Worm (Caenorhabditis elegans) whole organism, early embryonic: Measurements from ENCODE around the gene irld-39.

ENCODE experiments used
- B0310.2 ChIP-seq: sonication (generic microtip); optimal IDR thresholded peaks from 2 replicates; lab custom pipeline; 2016; ENCODE audit warnings: mild to moderate bottlenecking, missing genetic modification characterization, missing compliant biosample characterization
- F13C5.2 ChIP-seq: sonication (generic microtip); optimal IDR thresholded peaks from 2 replicates; lab custom pipeline; 2017; ENCODE audit warnings: mild to moderate bottlenecking, missing genetic modification characterization, inconsistent platforms, missing compliant biosample characterization
- aly-1 ChIP-seq: sonication (generic microtip); optimal IDR thresholded peaks from 2 replicates; lab custom pipeline; 2016; ENCODE audit warnings: missing genetic modification characterization, missing compliant biosample characterization
- ama-1 ChIP-seq: fragments of 150-350 bp; optimal IDR thresholded peaks from 2 replicates; lab custom pipeline; 2014
- ceh-13 ChIP-seq: fragments of 200-800 bp; sonication (Bioruptor generic); optimal IDR thresholded peaks from 2 replicates; lab custom pipeline; 2018; ENCODE audit warnings: mild to moderate bottlenecking, missing genetic modification characterization, missing compliant biosample characterization
- ceh-36 ChIP-seq: sonication (generic microtip); optimal IDR thresholded peaks from 2 replicates; lab custom pipeline; 2016; ENCODE audit warnings: missing genetic modification characterization, inconsistent platforms, missing compliant biosample characterization
- ets-7 ChIP-seq: sonication (generic microtip); optimal IDR thresholded peaks from 2 replicates; lab custom pipeline; 2016; ENCODE audit warnings: missing genotype, missing genetic modification characterization, missing compliant biosample characterization
- flt-1 ChIP-seq: fragments of 200-800 bp; sonication (Bioruptor generic); IDR thresholded peaks from 2 replicates; pipeline ENCODE4 v1.3.6; 2022; ENCODE audit warnings: missing genetic modification characterization, missing compliant biosample characterization
- hmbx-1 ChIP-seq: sonication (generic microtip); optimal IDR thresholded peaks from 2 replicates; lab custom pipeline; 2016; ENCODE audit warnings: mild to moderate bottlenecking, missing genetic modification characterization, missing compliant biosample characterization
- hmg-4 ChIP-seq: fragments of 200-800 bp; sonication (Bioruptor generic); optimal IDR thresholded peaks from 2 replicates; lab custom pipeline; 2018; ENCODE audit warnings: mild to moderate bottlenecking, missing genetic modification characterization, missing compliant biosample characterization
- hnd-1 ChIP-seq: sonication (generic microtip); optimal IDR thresholded peaks from 2 replicates; lab custom pipeline; 2016; ENCODE audit warnings: missing genetic modification characterization, missing compliant biosample characterization
- pes-1 ChIP-seq: fragments of 200-800 bp; sonication (Bioruptor generic); IDR thresholded peaks from 2 replicates; pipeline ENCODE4 v1.3.6; 2022; ENCODE audit warnings: missing genetic modification reagents, missing genetic modification characterization, missing compliant biosample characterization
- scrt-1 ChIP-seq: fragments of 200-800 bp; sonication (Bioruptor generic); IDR thresholded peaks from 2 replicates; pipeline ENCODE4 v1.3.6; 2022; ENCODE audit warnings: missing genetic modification characterization, missing compliant biosample characterization
- sea-1 ChIP-seq: fragments of 200-800 bp; sonication (Bioruptor generic); conservative IDR thresholded peaks from 2 replicates; pipeline ENCODE4 v1.3.6; 2022; ENCODE audit warnings: missing genetic modification characterization, missing compliant biosample characterization
- tbx-11 ChIP-seq: fragments of 200-800 bp; sonication (Bioruptor generic); IDR thresholded peaks from 2 replicates; pipeline ENCODE4 v1.3.6; 2022; ENCODE audit warnings: missing genetic modification characterization, missing compliant biosample characterization
- tbx-37 ChIP-seq: fragments of 200-800 bp; sonication (Bioruptor generic); conservative IDR thresholded peaks from 2 replicates; pipeline ENCODE4 v1.3.6; 2022; ENCODE audit warnings: missing genetic modification reagents, missing genetic modification characterization, missing compliant biosample characterization
- tra-4 ChIP-seq: sonication (generic microtip); optimal IDR thresholded peaks from 2 replicates; lab custom pipeline; 2017; ENCODE audit warnings: missing genetic modification characterization, missing compliant biosample characterization

Gene irld-39

ce11 chrIV:16247131-16247530 lies 14.2 kb downstream of the irld-39 start, which contains the start of gene F38C2.1:
F38C2.1 (plus strand) TSS chrIV:16247431.
- TF ChIP-seq tbx-11 (GFP tag; lab: Robert Waterston, UW) (no peak), scrt-1 (GFP tag; lab: Robert Waterston, UW) (no peak), B0310.2 (tag; lab: Kevin White, UChicago) (no peak), hmbx-1 (no peak), ama-1 (lab: Kevin White, UChicago) (no peak), hnd-1 (tag; lab: Kevin White, UChicago) (no peak), aly-1 (no peak), sea-1 (GFP tag; lab: Robert Waterston, UW) (no peak), ets-7 (tag; lab: Kevin White, UChicago) (no peak), tbx-37 (GFP tag; lab: Robert Waterston, UW) (no peak), ceh-36 (no peak), pes-1 (GFP tag; lab: Robert Waterston, UW) (no peak), F13C5.2 (tag; lab: Kevin White, UChicago) (no peak), ceh-13 (GFP tag; lab: Kevin White, UChicago) (no peak), tra-4 (tag; lab: Kevin White, UChicago) (no peak), hmg-4 (GFP tag; lab: Kevin White, UChicago) (no peak), flt-1 (GFP tag; lab: Robert Waterston, UW) (no peak)

ce11 chrIV:16254464-16254863 lies 21.5 kb downstream of the irld-39 start, which contains the start of gene hlh-17:
hlh-17 (plus strand) TSS chrIV:16254764.
- TF ChIP-seq tbx-11 (GFP tag; lab: Robert Waterston, UW): no peak
- no peak for TF ChIP-seq F13C5.2 (tag; lab: Kevin White, UChicago)
- TF ChIP-seq hmbx-1: no peak
- no peak for TF ChIP-seq tbx-37 (GFP tag; lab: Robert Waterston, UW)
- no peak for TF ChIP-seq hnd-1 (tag; lab: Kevin White, UChicago)
- no peak for TF ChIP-seq ama-1 (lab: Kevin White, UChicago)
- no peak for TF ChIP-seq ets-7 (tag; lab: Kevin White, UChicago)
- TF ChIP-seq ceh-36: no peak
- TF ChIP-seq B0310.2 (tag; lab: Kevin White, UChicago): no peak
- TF ChIP-seq scrt-1 (GFP tag; lab: Robert Waterston, UW): no peak

ce11 chrIV:16257330-16257729 lies 24.4 kb downstream of the irld-39 start, which contains the start of gene hlh-31:
hlh-31 (plus strand) TSS chrIV:16257630.
- TF ChIP-seq tbx-11 (GFP tag; lab: Robert Waterston, UW): no peak
- TF ChIP-seq tbx-37 (GFP tag; lab: Robert Waterston, UW): no peak
- TF ChIP-seq scrt-1 (GFP tag; lab: Robert Waterston, UW): no peak
- TF ChIP-seq ceh-36: no peak
- TF ChIP-seq flt-1 (GFP tag; lab: Robert Waterston, UW): no peak
- TF ChIP-seq B0310.2 (tag; lab: Kevin White, UChicago): no peak
- TF ChIP-seq ama-1 (lab: Kevin White, UChicago): no peak
- TF ChIP-seq ets-7 (tag; lab: Kevin White, UChicago): no peak
- no peak for TF ChIP-seq hmbx-1
- TF ChIP-seq sea-1 (GFP tag; lab: Robert Waterston, UW): no peak

- TF ChIP-seq tbx-11 (GFP tag; lab: Robert Waterston, UW): no peak
- no peak for TF ChIP-seq B0310.2 (tag; lab: Kevin White, UChicago)
- no peak for TF ChIP-seq tbx-37 (GFP tag; lab: Robert Waterston, UW)
- no peak for TF ChIP-seq pes-1 (GFP tag; lab: Robert Waterston, UW)
- no peak for TF ChIP-seq ceh-13 (GFP tag; lab: Kevin White, UChicago)
- TF ChIP-seq sea-1 (GFP tag; lab: Robert Waterston, UW): no peak
- TF ChIP-seq hnd-1 (tag; lab: Kevin White, UChicago): no peak
- no peak for TF ChIP-seq ets-7 (tag; lab: Kevin White, UChicago)
- TF ChIP-seq flt-1 (GFP tag; lab: Robert Waterston, UW): no peak
- TF ChIP-seq tra-4 (tag; lab: Kevin White, UChicago): no peak
- TF ChIP-seq scrt-1 (GFP tag; lab: Robert Waterston, UW): no peak
- TF ChIP-seq F13C5.2 (tag; lab: Kevin White, UChicago): no peak
- no peak for TF ChIP-seq hmg-4 (GFP tag; lab: Kevin White, UChicago)
- TF ChIP-seq ceh-36: no peak
- no peak for TF ChIP-seq aly-1
Measured at ce11 chrIV:16270955-16271354, 38.0 kb downstream of the irld-39 start, which contains the start of gene F38C2.4. F38C2.4 (plus strand) TSS chrIV:16271255.

- no peak for TF ChIP-seq tbx-11 (GFP tag; lab: Robert Waterston, UW)
- TF ChIP-seq hmbx-1: no peak
- TF ChIP-seq pes-1 (GFP tag; lab: Robert Waterston, UW): no peak
- no peak for TF ChIP-seq hnd-1 (tag; lab: Kevin White, UChicago)
- no peak for TF ChIP-seq scrt-1 (GFP tag; lab: Robert Waterston, UW)
- TF ChIP-seq F13C5.2 (tag; lab: Kevin White, UChicago): no peak
- no peak for TF ChIP-seq ama-1 (lab: Kevin White, UChicago)
- no peak for TF ChIP-seq aly-1
- TF ChIP-seq tra-4 (tag; lab: Kevin White, UChicago): no peak
- no peak for TF ChIP-seq ceh-36
- no peak for TF ChIP-seq hmg-4 (GFP tag; lab: Kevin White, UChicago)
- TF ChIP-seq tbx-37 (GFP tag; lab: Robert Waterston, UW): no peak
- TF ChIP-seq ets-7 (tag; lab: Kevin White, UChicago): no peak
Measured at ce11 chrIV:16277291-16277690, 44.3 kb downstream of the irld-39 start, which contains the start of gene F38C2.7. F38C2.7 (minus strand) TSS chrIV:16277391.

- TF ChIP-seq tbx-37 (GFP tag; lab: Robert Waterston, UW) (no peak), hnd-1 (tag; lab: Kevin White, UChicago) (no peak), hmg-4 (GFP tag; lab: Kevin White, UChicago) (no peak), flt-1 (GFP tag; lab: Robert Waterston, UW) (no peak), tbx-11 (GFP tag; lab: Robert Waterston, UW) (no peak), B0310.2 (tag; lab: Kevin White, UChicago) (no peak), tra-4 (tag; lab: Kevin White, UChicago) (no peak), aly-1 (no peak), ama-1 (lab: Kevin White, UChicago) (no peak), ceh-36 (no peak), ceh-13 (GFP tag; lab: Kevin White, UChicago) (no peak), hmbx-1 (no peak), F13C5.2 (tag; lab: Kevin White, UChicago) (no peak), pes-1 (GFP tag; lab: Robert Waterston, UW) (no peak)
Measured at ce11 chrIV:16277902-16278301, 45.0 kb downstream of the irld-39 start, which contains the start of gene ccch-2. ccch-2 (plus strand) TSS chrIV:16278202.
